Worm (Caenorhabditis elegans): ENCODE measurements around the gene nhr-134.

Gene nhr-134

DNA sequence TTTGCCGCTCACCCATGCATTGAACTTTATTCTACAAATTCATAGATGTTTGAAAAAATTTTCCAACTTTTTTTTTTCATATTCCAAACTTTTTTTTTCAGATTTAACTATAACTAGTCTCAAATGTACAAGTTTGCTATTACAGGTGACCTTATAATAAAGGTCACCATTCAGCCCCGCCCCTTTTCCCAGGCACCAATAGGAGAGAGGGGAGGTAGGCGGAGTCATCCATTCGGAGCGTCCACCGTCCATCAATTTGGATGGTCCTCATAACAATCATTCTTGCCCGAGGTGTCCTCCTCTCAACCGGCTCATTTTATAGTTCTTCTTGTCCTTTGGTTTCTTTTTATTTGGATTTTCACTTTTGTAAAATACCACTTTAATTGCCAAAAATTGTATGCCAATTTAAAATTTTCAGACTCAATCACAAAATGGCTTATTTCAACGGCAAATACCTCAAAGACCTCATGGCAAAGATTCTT, 43.1 kb upstream of the nhr-134 start, which contains the start of gene Y5H2B.3:
Gene Y5H2B.3, plus strand, starts transcription at position 432 of the 482 bp plus-strand sequence.
- TF ChIP-seq lin-13 (GFP tag; optimal IDR thresholded peaks at IDR 0.05) = no peak
- no peak for TF ChIP-seq sem-4 (tag; optimal IDR thresholded peaks at IDR 0.05)
- TF ChIP-seq nhr-21 (tag; optimal IDR thresholded peaks at IDR 0.05) = no peak
- TF ChIP-seq lsy-2 (tag; optimal IDR thresholded peaks at IDR 0.05) = no peak
- TF ChIP-seq mab-5 (tag; optimal IDR thresholded peaks at IDR 0.05) = no peak
- TF ChIP-seq lin-11 (tag; optimal IDR thresholded peaks at IDR 0.05) = no peak
- TF ChIP-seq unc-39 (tag; optimal IDR thresholded peaks at IDR 0.05) = no peak

DNA sequence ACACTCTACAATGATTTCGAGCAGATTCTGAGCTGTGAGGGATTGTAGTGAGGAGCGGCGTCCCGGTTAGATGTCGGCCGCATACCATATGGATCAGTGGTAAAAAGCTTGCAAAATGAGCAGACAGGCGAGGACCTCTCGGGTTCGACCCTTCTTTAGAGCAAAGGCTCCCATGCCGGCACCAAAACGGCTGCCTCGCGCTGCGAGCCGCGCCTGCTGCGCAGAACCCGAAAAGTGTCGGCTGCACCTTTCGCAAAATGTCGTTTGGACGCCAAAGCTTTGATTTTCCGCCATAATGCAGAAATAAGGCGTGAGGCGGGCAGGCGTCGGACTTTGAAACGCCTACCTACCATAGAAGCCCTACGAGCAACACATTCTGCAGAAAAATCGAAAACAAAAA, 40.6 kb upstream of the nhr-134 start:
- TF ChIP-seq sma-3 (GFP tag; optimal IDR thresholded peaks at IDR 0.05) (no peak), elt-3 (tag; optimal IDR thresholded peaks at IDR 0.05) (no peak), peb-1 (tag; optimal IDR thresholded peaks at IDR 0.05) (no peak), ZK546.5 (tag; optimal IDR thresholded peaks at IDR 0.05) (no peak), nhr-12 (tag; optimal IDR thresholded peaks at IDR 0.05) (no peak), ceh-16 (tag; optimal IDR thresholded peaks at IDR 0.05) (no peak), egl-27 (tag; optimal IDR thresholded peaks at IDR 0.05) (no peak), Y55F3AM.14 (GFP tag; optimal IDR thresholded peaks at IDR 0.05) (no peak), F13H6.1 (tag; optimal IDR thresholded peaks at IDR 0.05) (no peak), ztf-4 (tag; optimal IDR thresholded peaks at IDR 0.05) (no peak), ztf-11 (tag; optimal IDR thresholded peaks at IDR 0.05) (no peak), mdl-1 (tag; optimal IDR thresholded peaks at IDR 0.05) (no peak), unc-39 (tag; optimal IDR thresholded peaks at IDR 0.05) (no peak), ztf-1 (GFP tag; conservative IDR thresholded peaks at IDR 0.05) (no peak)

DNA sequence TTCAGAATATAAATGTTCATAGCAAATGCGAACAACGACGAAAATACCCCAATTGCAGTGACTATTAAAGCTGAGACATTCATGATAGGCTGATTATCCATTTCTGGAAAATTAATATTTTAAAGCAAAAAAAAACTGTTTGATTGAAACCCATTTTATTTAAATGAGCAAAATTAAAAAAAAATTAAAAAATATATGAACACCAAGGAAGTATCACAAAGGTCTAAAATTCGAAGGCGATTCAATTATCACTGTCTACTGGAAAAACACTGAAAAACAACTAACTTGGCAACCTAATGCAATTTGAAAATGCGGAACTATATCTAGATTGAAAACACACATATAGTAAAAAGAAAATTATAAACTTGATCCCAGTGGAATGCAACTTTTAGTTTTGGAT, 39.9 kb upstream of the nhr-134 start, which contains the start of gene srbc-42:
Gene srbc-42, minus strand, starts transcription at position 101 of the 400 bp plus-strand sequence.
- TF ChIP-seq nhr-129 (tag; optimal IDR thresholded peaks at IDR 0.05) (no peak), ztf-4 (tag; optimal IDR thresholded peaks at IDR 0.05) (no peak), nhr-21 (tag; optimal IDR thresholded peaks at IDR 0.05) (no peak)

- TF ChIP-seq fos-1 (tag; optimal IDR thresholded peaks at IDR 0.05) (peak; percentile 15), sma-9 (GFP tag; optimal IDR thresholded peaks at IDR 0.05) (peak; percentile 32), sma-9 (tag; optimal IDR thresholded peaks at IDR 0.05) (no peak), nhr-10 (tag; optimal IDR thresholded peaks at IDR 0.05) (no peak), crh-2 (tag; optimal IDR thresholded peaks at IDR 0.05) (peak; percentile 13), gmeb-1 (tag; optimal IDR thresholded peaks at IDR 0.05) (peak; percentile 43), lin-11 (tag; optimal IDR thresholded peaks at IDR 0.05) (no peak)
Measured at ce11 chrV:2192117-2192516, 38.9 kb upstream of the nhr-134 start, which contains the start of gene nhr-13. nhr-13 (plus strand) TSS chrV:2192485.

ce11 chrV:2199594-2199993, 31.4 kb upstream of the nhr-134 start:
- TF ChIP-seq dmd-4 (tag; optimal IDR thresholded peaks at IDR 0.05) = no peak
- TF ChIP-seq nhr-10 (tag; optimal IDR thresholded peaks at IDR 0.05) = no peak
- TF ChIP-seq alr-1 (tag; optimal IDR thresholded peaks at IDR 0.05) = no peak
- TF ChIP-seq nhr-21 (tag; optimal IDR thresholded peaks at IDR 0.05) = no peak
- TF ChIP-seq ztf-1 (GFP tag; conservative IDR thresholded peaks at IDR 0.05) = no peak
- TF ChIP-seq mbf-1 (tag; optimal IDR thresholded peaks at IDR 0.05) = no peak
- no peak for TF ChIP-seq lin-39 (tag; optimal IDR thresholded peaks at IDR 0.05)
- TF ChIP-seq zag-1 (tag; optimal IDR thresholded peaks at IDR 0.05) = no peak
- TF ChIP-seq sma-3 (GFP tag; optimal IDR thresholded peaks at IDR 0.05) = no peak
- no peak for TF ChIP-seq F13H6.1 (tag; optimal IDR thresholded peaks at IDR 0.05)
- no peak for TF ChIP-seq fos-1 (tag; optimal IDR thresholded peaks at IDR 0.05)
- TF ChIP-seq gmeb-1 (tag; optimal IDR thresholded peaks at IDR 0.05) = no peak
- TF ChIP-seq unc-55 (GFP tag; optimal IDR thresholded peaks at IDR 0.05) = no peak
- TF ChIP-seq unc-39 (tag; optimal IDR thresholded peaks at IDR 0.05) = no peak
- no peak for TF ChIP-seq blmp-1 (tag; optimal IDR thresholded peaks at IDR 0.05; ENCODE audit: insufficient read depth)
- no peak for TF ChIP-seq R02D3.7 (tag; optimal IDR thresholded peaks at IDR 0.05)
- no peak for TF ChIP-seq nhr-12 (tag; optimal IDR thresholded peaks at IDR 0.05)
- TF ChIP-seq lsy-2 (tag; optimal IDR thresholded peaks at IDR 0.05) = no peak
